Worm (Caenorhabditis elegans): ENCODE results near the gene fbxa-152.

Gene fbxa-152

DNA sequence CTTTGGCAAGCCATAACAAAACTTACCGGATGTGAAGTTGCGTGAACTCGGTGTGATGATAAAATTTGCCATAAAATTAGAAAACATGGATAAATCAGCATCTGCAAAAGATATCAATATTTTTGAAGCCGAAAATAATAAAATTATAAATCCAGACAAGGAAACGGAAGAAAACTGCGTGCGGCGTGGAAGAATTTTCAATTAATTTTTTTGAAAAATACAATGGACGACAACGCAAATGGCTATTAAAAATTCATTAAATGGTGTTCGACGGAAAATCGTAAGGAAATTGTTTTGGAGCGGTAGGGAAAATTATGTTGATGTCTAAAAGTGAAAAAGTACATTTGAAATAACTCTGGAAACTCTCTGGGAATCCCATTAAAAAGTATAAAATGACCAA, 43.1 kb downstream of the fbxa-152 start, which contains the start of gene acr-18:
Gene acr-18, minus strand, starts transcription at position 101 of the 400 bp plus-strand sequence.
- TF ChIP-seq ztf-11 (tag; optimal IDR thresholded peaks at IDR 0.05) (no peak), unc-120 (tag; optimal IDR thresholded peaks at IDR 0.05; ENCODE audit: poor library complexity, severe bottlenecking) (no peak), cnd-1 (tag; optimal IDR thresholded peaks at IDR 0.05) (no peak), M03D4.4 (tag; optimal IDR thresholded peaks at IDR 0.05) (no peak), tbx-8 (GFP tag; optimal IDR thresholded peaks at IDR 0.05) (no peak), lsy-2 (tag; optimal IDR thresholded peaks at IDR 0.05) (no peak), mls-2 (tag; optimal IDR thresholded peaks at IDR 0.05) (no peak), nhr-237 (tag; optimal IDR thresholded peaks at IDR 0.05) (no peak), bed-3 (GFP tag; optimal IDR thresholded peaks at IDR 0.05) (no peak), pha-4 (tag; optimal IDR thresholded peaks at IDR 0.05) (no peak), ces-1 (GFP tag; optimal IDR thresholded peaks at IDR 0.05) (no peak), flh-1 (GFP tag; optimal IDR thresholded peaks at IDR 0.05) (no peak), nhr-12 (tag; optimal IDR thresholded peaks at IDR 0.05) (no peak), unc-39 (tag; optimal IDR thresholded peaks at IDR 0.05) (no peak), unc-62 (GFP tag; optimal IDR thresholded peaks at IDR 0.05) (no peak), ceh-83 (GFP tag; optimal IDR thresholded peaks at IDR 0.05) (no peak), elt-1 (tag; optimal IDR thresholded peaks at IDR 0.05; ENCODE audit: borderline replicate concordance, insufficient read depth) (no peak), nhr-2 (tag; optimal IDR thresholded peaks at IDR 0.05) (no peak)

DNA sequence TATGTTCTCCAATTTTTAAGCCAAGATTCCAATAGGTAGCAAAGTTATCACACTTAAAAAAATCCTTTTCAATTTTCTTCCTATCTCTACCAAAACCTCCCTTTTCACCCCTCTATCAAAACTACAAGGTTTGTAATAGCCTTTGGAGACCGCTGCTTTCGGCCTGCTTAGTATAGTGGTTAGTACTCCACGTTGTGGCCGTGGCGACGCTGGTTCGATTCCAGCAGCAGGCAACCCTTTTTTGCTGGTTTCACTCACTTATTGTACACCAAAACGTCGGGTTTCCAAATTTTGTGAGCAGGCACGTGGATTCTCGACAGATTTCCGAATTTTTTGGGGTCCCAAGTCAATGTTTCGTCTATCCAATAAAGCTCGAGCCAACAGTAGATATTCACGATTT, 48.3 kb downstream of the fbxa-152 start:
- TF ChIP-seq hlh-1 (tag; optimal IDR thresholded peaks at IDR 0.05) (peak; percentile 18), tbx-8 (GFP tag; optimal IDR thresholded peaks at IDR 0.05) (no peak), sem-2 (GFP tag; optimal IDR thresholded peaks at IDR 0.05) (peak; percentile 27), bed-3 (GFP tag; optimal IDR thresholded peaks at IDR 0.05) (peak; percentile 41), drap-1 (GFP tag; optimal IDR thresholded peaks at IDR 0.05) (peak; percentile 83), ham-2 (GFP tag; optimal IDR thresholded peaks at IDR 0.05) (peak; percentile 15), unc-39 (tag; optimal IDR thresholded peaks at IDR 0.05) (no peak), pha-4 (tag; optimal IDR thresholded peaks at IDR 0.05) (no peak), sptf-1 (tag; optimal IDR thresholded peaks at IDR 0.05) (peak; percentile 69), lin-32 (GFP tag; optimal IDR thresholded peaks at IDR 0.05) (peak; percentile 15), mls-2 (tag; optimal IDR thresholded peaks at IDR 0.05) (peak; percentile 38), M03D4.4 (tag; optimal IDR thresholded peaks at IDR 0.05) (peak; percentile 55), nhr-12 (tag; optimal IDR thresholded peaks at IDR 0.05) (no peak), cnd-1 (tag; optimal IDR thresholded peaks at IDR 0.05) (peak; percentile 51)

DNA sequence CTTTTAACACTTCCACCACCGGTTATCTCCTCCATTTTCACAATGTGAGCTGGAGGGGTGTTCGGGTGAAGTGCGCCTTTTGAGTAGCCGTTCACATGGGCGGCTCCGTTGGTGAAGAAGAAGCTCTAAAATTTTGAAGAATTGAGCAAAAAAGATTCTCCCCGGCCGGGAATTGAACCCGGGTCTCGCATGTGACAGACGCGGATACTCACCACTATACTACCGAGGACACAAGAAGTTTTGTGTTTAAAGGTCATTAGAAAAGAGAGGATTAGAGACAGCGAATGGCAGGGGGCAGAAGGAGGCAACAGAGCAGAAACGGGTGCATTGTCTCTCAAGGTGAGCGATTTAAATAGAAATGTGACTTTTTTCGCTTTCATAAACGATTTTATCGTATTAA, 50.5 kb downstream of the fbxa-152 start:
- no peak for TF ChIP-seq nhr-2 (tag; optimal IDR thresholded peaks at IDR 0.05)
- TF ChIP-seq sem-2 (GFP tag; optimal IDR thresholded peaks at IDR 0.05), result peak; percentile 77
- TF ChIP-seq lin-13 (tag; optimal IDR thresholded peaks at IDR 0.05), result peak; percentile 6
- TF ChIP-seq ztf-11 (tag; optimal IDR thresholded peaks at IDR 0.05), result peak; percentile 23
- peak; percentile 99 for TF ChIP-seq drap-1 (GFP tag; optimal IDR thresholded peaks at IDR 0.05)
- TF ChIP-seq cnd-1 (tag; optimal IDR thresholded peaks at IDR 0.05), result peak; percentile 85
- TF ChIP-seq tbx-8 (GFP tag; optimal IDR thresholded peaks at IDR 0.05), result peak; percentile 68
- TF ChIP-seq snpc-4 (tag; optimal IDR thresholded peaks at IDR 0.05), result no peak
- TF ChIP-seq M03D4.4 (tag; optimal IDR thresholded peaks at IDR 0.05), result peak; percentile 91
- no peak for TF ChIP-seq ceh-39 (tag; optimal IDR thresholded peaks at IDR 0.05)
- peak; percentile 74 for TF ChIP-seq unc-120 (tag; optimal IDR thresholded peaks at IDR 0.05; ENCODE audit: poor library complexity, severe bottlenecking)
- no peak for TF ChIP-seq unc-39 (tag; optimal IDR thresholded peaks at IDR 0.05)
- TF ChIP-seq lsy-2 (tag; optimal IDR thresholded peaks at IDR 0.05), result peak; percentile 19
- peak; percentile 19 for TF ChIP-seq nhr-28 (tag; optimal IDR thresholded peaks at IDR 0.05)
- no peak for TF ChIP-seq pha-4 (tag; optimal IDR thresholded peaks at IDR 0.05)
- TF ChIP-seq bed-3 (GFP tag; optimal IDR thresholded peaks at IDR 0.05), result peak; percentile 68
- TF ChIP-seq flh-1 (GFP tag; optimal IDR thresholded peaks at IDR 0.05), result peak; percentile 42
- peak; percentile 70 for TF ChIP-seq ham-2 (GFP tag; optimal IDR thresholded peaks at IDR 0.05)
- peak; percentile 93 for TF ChIP-seq sptf-1 (tag; optimal IDR thresholded peaks at IDR 0.05)
- TF ChIP-seq ces-1 (GFP tag; optimal IDR thresholded peaks at IDR 0.05), result peak; percentile 30
- TF ChIP-seq elt-3 (tag; optimal IDR thresholded peaks at IDR 0.05), result no peak
- no peak for TF ChIP-seq mab-5 (tag; optimal IDR thresholded peaks at IDR 0.05)
- TF ChIP-seq lin-32 (GFP tag; optimal IDR thresholded peaks at IDR 0.05), result peak; percentile 71
- peak; percentile 93 for TF ChIP-seq ceh-83 (GFP tag; optimal IDR thresholded peaks at IDR 0.05)
- TF ChIP-seq elt-1 (tag; optimal IDR thresholded peaks at IDR 0.05; ENCODE audit: borderline replicate concordance, insufficient read depth), result no peak
- TF ChIP-seq nhr-76 (tag; optimal IDR thresholded peaks at IDR 0.05), result no peak
- TF ChIP-seq mls-2 (tag; optimal IDR thresholded peaks at IDR 0.05), result peak; percentile 91
- TF ChIP-seq mep-1 (tag; optimal IDR thresholded peaks at IDR 0.05), result no peak
- peak; percentile 83 for TF ChIP-seq ceh-43 (GFP tag; optimal IDR thresholded peaks at IDR 0.05)
- TF ChIP-seq zip-8 (tag; optimal IDR thresholded peaks at IDR 0.05), result no peak
- no peak for TF ChIP-seq nhr-12 (tag; optimal IDR thresholded peaks at IDR 0.05)
- TF ChIP-seq hlh-1 (tag; optimal IDR thresholded peaks at IDR 0.05), result peak; percentile 19
- no peak for TF ChIP-seq nhr-237 (tag; optimal IDR thresholded peaks at IDR 0.05)
- no peak for TF ChIP-seq unc-62 (GFP tag; optimal IDR thresholded peaks at IDR 0.05)
